Worm (Caenorhabditis elegans) whole organism, L4/young adult: ENCODE measurements around the gene C55C3.3.

ENCODE experiments used
- W03F9.2 ChIP-seq: fragments of 150-350 bp; optimal IDR thresholded peaks from 2 replicates; lab custom pipeline; 2014; ENCODE audit warnings: missing biosample characterization, missing genetic modification characterization
- dao-5 ChIP-seq: sonication (generic microtip); optimal IDR thresholded peaks from 2 replicates; lab custom pipeline; 2016; ENCODE audit warnings: missing genotype, missing genetic modification characterization, moderate library complexity, missing compliant biosample characterization
- him-1 ChIP-seq: sonication (generic microtip); optimal IDR thresholded peaks from 2 replicates; lab custom pipeline; 2016; ENCODE audit warnings: missing genotype, missing genetic modification reagents, missing genetic modification characterization, missing compliant biosample characterization

The C55C3.3 gene

ce11 chrIV:5682547-5683234 lies 2.4 kb upstream of the C55C3.3 start, which contains the start of the genes C55C3.7 and C55C3.6:
C55C3.7 (minus strand) TSS chrIV:5682647.
C55C3.6 (plus strand) TSS chrIV:5683184.
- TF ChIP-seq dao-5 (tag; lab: Kevin White, UChicago) (no peak), W03F9.2 (tag; lab: Kevin White, UChicago) (no peak), him-1 (tag; lab: Kevin White, UChicago) (no peak)

ce11 chrIV:5690386-5691080 lies 5.4 kb downstream of the C55C3.3 start, which contains the start of gene C55C3.8:
C55C3.8 (plus strand) TSS chrIV:5691030.
- TF ChIP-seq dao-5 (tag; lab: Kevin White, UChicago) (no peak), him-1 (tag; lab: Kevin White, UChicago) (no peak), W03F9.2 (tag; lab: Kevin White, UChicago) (no peak)

ce11 chrIV:5700372-5700771 lies 15.3 kb downstream of the C55C3.3 start:
- TF ChIP-seq him-1 (tag; lab: Kevin White, UChicago), result no peak
- TF ChIP-seq dao-5 (tag; lab: Kevin White, UChicago), result no peak
- no peak for TF ChIP-seq W03F9.2 (tag; lab: Kevin White, UChicago)

- no peak for TF ChIP-seq W03F9.2 (tag; lab: Kevin White, UChicago)
These were observed 16.6 kb downstream of the C55C3.3 start for ce11 chrIV:5701646-5702045.

DNA sequence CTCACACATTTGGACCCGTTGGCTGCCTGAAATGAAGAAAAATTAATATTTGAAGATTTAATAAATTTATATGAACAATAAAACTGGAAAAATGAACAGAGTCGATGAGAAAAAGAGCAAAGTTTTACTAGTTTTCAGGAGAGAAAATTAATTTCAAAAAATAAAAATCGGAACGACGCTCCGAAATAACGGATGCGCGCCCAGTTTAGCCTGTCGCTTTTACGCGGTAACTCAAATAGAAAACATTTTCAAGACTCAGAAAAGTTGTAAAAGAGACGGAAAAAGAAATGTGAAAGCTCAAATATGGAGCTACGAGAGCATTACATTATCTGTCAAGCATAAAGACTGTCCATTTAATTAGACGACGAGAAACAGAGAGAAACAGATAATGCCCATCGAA lies 18.4 kb downstream of the C55C3.3 start, which contains the start of the genes C55C3.73 and perm-5:
TSS of gene C55C3.73 (minus strand) at position 9 of the 400 bp plus-strand sequence.
TSS of gene perm-5 (minus strand) at position 26 of the 400 bp plus-strand sequence.
- TF ChIP-seq dao-5 (tag; lab: Kevin White, UChicago) (no peak), him-1 (tag; lab: Kevin White, UChicago) (no peak)

- TF ChIP-seq him-1 (tag; lab: Kevin White, UChicago), result no peak
- TF ChIP-seq dao-5 (tag; lab: Kevin White, UChicago), result no peak
- no peak for TF ChIP-seq W03F9.2 (tag; lab: Kevin White, UChicago)
These were observed 18.8 kb downstream of the C55C3.3 start for ce11 chrIV:5703917-5704316.

DNA sequence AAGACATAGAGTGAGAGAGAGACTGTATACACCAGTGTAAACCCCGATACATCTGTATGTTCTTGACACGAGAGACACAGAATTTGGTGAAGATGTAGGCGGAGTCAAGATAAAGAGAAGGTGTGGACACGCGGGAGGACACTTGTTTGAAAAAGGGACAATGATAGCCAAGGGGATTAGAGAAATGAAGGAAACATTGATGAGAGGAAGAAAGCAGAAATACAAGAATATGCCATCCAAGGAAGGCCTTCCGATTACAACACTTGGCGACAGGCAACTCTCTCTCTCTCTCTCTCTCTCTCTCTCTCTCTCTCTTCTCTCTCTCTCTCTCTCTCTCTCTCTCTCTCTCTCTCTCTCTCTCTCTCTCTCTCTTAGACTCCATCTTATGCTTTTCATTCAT lies 21.5 kb downstream of the C55C3.3 start:
- no peak for TF ChIP-seq W03F9.2 (tag; lab: Kevin White, UChicago)
- no peak for TF ChIP-seq dao-5 (tag; lab: Kevin White, UChicago)
- no peak for TF ChIP-seq him-1 (tag; lab: Kevin White, UChicago)

DNA sequence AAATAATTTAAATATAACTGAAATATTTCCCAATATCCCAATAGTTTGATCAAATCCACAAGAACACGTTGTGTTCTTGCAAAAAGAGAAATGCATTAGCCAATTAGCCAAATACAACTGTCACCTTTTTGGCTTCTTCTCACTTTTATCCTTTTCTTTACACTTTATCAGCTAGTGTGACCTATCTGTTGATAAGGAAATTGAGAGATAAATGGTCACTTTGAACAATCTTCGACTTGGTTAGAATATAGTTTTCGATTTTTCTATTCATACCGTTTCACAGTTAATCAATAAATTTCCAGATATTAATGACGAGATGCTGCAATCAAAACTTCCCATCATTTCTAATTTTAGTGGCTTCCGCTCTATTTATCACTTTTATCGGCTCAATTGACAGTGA lies 23.7 kb downstream of the C55C3.3 start, which contains the start of gene C55C3.1:
TSS of gene C55C3.1 (plus strand) at position 301 of the 400 bp plus-strand sequence.
- TF ChIP-seq W03F9.2 (tag; lab: Kevin White, UChicago) (no peak), dao-5 (tag; lab: Kevin White, UChicago) (no peak), him-1 (tag; lab: Kevin White, UChicago) (no peak)

DNA sequence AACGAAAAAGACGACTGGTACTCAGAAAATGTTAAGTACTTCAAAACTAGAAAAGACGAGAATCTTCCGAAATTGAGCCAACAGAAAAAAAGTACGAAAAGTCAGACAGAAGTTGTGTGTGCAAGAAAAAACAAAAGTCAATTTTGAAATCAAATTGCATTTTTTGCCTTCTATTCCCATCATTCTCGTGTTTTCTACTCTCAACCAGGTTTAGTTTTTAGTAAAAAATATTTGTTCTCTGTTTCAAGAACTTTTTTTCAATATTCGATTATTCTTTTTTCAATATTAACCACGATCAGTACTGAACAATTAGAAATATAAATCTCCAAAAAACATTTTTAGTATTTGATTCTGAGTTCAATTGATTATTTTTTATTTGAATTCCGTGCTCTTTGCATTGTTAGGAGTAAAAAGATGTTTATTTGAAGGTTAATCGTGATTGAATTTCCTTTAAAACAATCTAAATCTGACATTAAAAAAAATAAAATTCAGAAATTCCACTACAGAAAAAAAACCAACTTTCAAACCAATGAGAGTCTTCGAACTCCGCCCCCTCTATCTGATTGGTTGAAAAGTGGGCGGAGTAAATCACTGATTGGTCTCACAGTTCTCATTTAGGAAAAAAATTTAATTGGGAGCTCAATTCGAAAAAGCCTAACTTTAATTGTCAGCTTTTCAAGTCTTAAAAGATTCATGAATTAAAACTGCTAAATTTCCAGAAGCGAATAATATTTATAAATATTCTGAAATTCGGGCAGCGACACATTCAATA lies 30.4 kb downstream of the C55C3.3 start:
- no peak for TF ChIP-seq him-1 (tag; lab: Kevin White, UChicago)
- TF ChIP-seq W03F9.2 (tag; lab: Kevin White, UChicago), result no peak
- no peak for TF ChIP-seq dao-5 (tag; lab: Kevin White, UChicago)

DNA sequence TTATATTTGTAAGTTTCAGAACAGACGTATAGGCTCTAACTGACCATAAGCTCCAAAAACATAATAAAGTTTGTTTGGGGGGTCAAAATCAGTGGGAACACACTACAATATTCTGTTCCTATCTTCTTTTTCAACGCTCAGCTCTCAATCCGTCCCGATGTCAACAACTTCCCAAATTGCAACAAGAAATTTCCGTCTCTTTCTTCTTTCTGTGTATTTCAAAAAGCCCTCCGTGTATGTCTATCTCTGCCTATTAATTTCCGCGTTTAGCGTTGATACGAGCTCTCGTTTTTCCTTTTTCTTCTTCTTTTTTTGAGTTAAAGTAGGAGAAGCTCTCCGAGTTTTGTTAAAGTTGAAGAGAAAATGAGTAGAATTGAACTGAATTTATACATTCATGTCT lies 38.6 kb downstream of the C55C3.3 start:
- TF ChIP-seq him-1 (tag; lab: Kevin White, UChicago) (no peak), W03F9.2 (tag; lab: Kevin White, UChicago) (no peak), dao-5 (tag; lab: Kevin White, UChicago) (no peak)

ce11 chrIV:5725300-5725699 lies 40.2 kb downstream of the C55C3.3 start, which contains the start of gene H35B03.1:
H35B03.1 (plus strand) TSS chrIV:5725600.
- no peak for TF ChIP-seq dao-5 (tag; lab: Kevin White, UChicago)
- no peak for TF ChIP-seq him-1 (tag; lab: Kevin White, UChicago)
- TF ChIP-seq W03F9.2 (tag; lab: Kevin White, UChicago), result no peak

- no peak for TF ChIP-seq him-1 (tag; lab: Kevin White, UChicago)
- TF ChIP-seq dao-5 (tag; lab: Kevin White, UChicago), result no peak
- TF ChIP-seq W03F9.2 (tag; lab: Kevin White, UChicago), result no peak
These were observed 46.5 kb downstream of the C55C3.3 start, which contains the start of gene H35B03.2 for ce11 chrIV:5731597-5731996. H35B03.2 (minus strand) TSS chrIV:5731674.

DNA sequence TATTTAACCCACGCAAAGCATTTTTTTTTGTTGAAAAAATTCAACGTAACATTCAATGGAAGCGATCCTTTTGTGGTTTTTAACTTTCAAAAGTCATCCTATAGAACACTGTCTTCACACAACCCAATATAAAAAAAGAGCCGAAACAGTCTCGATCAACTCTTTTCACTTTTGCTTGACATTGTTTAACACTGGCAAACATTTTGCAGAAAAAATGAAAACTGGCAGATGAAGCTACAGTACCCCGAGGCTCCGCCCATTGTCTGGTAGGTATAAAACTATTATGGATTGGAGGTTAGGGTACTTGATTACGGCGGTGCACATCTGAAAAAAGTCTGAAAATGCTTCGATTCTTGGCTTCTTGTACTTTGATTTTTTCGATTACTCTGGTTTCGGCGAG lies 49.6 kb downstream of the C55C3.3 start, which contains the start of gene cpg-18:
TSS of gene cpg-18 (plus strand) at position 301 of the 400 bp plus-strand sequence.
- TF ChIP-seq him-1 (tag; lab: Kevin White, UChicago), result no peak
- no peak for TF ChIP-seq W03F9.2 (tag; lab: Kevin White, UChicago)
- TF ChIP-seq dao-5 (tag; lab: Kevin White, UChicago), result no peak
